Worm (Caenorhabditis elegans) whole organism, midembryonic: ENCODE measurements around the gene stdh-4.

ENCODE experiments used
- flt-1 ChIP-seq: fragments of 200-800 bp; sonication (Bioruptor generic); IDR thresholded peaks from 2 replicates; pipeline ENCODE4 v1.3.6; 2022; ENCODE audit warnings: missing genetic modification characterization, missing compliant biosample characterization
- klf-2 ChIP-seq: fragments of 200-800 bp; sonication (Bioruptor generic); conservative IDR thresholded peaks from 2 replicates; pipeline ENCODE4 v1.3.6; 2022; ENCODE audit warnings: missing genetic modification reagents, missing genetic modification characterization, missing compliant biosample characterization
- ref-1 ChIP-seq: fragments of 200-800 bp; sonication (Bioruptor generic); conservative IDR thresholded peaks from 2 replicates; pipeline ENCODE4 v1.3.6; 2022; ENCODE audit warnings: missing genetic modification reagents, missing genetic modification characterization, missing compliant biosample characterization
- tab-1 ChIP-seq: fragments of 200-800 bp; sonication (Bioruptor generic); IDR thresholded peaks from 2 replicates; pipeline ENCODE4 v1.3.6; 2022; ENCODE audit warnings: missing genetic modification characterization, missing compliant biosample characterization

ce11 chrV:8599192-8599591 lies 50.1 kb downstream of the stdh-4 start, which contains the start of gene F41E6.7:
- TF ChIP-seq flt-1 (GFP tag; lab: Robert Waterston, UW), result no peak
- no peak for TF ChIP-seq tab-1 (GFP tag; lab: Robert Waterston, UW)
- TF ChIP-seq ref-1, result no peak
- TF ChIP-seq klf-2 (GFP tag; lab: Robert Waterston, UW), result no peak
